Worm (Caenorhabditis elegans) whole organism, early embryonic: ENCODE results near the gene adh-5.

Experiments used
- ama-1 ChIP-seq: fragments of 150-350 bp; optimal IDR thresholded peaks from 2 replicates; lab custom pipeline; 2014
- ceh-36 ChIP-seq: sonication (generic microtip); optimal IDR thresholded peaks from 2 replicates; lab custom pipeline; 2016; ENCODE audit warnings: missing genetic modification characterization, inconsistent platforms, missing compliant biosample characterization

DNA sequence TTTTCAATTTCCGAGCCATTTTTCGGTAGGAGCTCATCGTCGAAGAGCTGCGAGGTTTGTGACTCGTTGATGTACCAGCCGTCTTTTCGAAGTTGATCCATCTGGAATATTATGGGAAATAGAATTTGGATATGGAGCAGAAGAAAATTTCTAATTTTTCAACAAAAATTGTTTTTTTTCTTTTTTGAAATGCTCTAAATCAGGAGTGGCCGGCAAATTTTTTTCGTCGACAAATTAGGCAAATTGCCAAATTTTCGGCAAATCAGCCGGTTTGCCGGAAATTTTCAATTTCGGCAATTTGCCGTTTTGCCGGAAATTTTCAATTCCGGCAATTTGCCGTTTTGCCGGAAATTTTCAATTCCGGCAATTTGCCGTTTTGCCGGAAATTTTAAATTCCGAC lies 33.6 kb downstream of the adh-5 start, which contains the start of gene Y50D4C.3:
- no peak for TF ChIP-seq ama-1 (lab: Kevin White, UChicago)
- TF ChIP-seq ceh-36 = no peak
